Worm (Caenorhabditis elegans): ENCODE data around the gene ooc-3.

The ooc-3 gene

ce11 chrII:11453025-11453424 lies 42.1 kb downstream of the ooc-3 start, which contains the start of gene rsp-1 (continued):
- peak; percentile 3 to 79 for TF ChIP-seq hif-1 (tag; optimal IDR thresholded peaks at IDR 0.05)
- peak; percentile 93 for TF ChIP-seq nhr-6 (tag; optimal IDR thresholded peaks at IDR 0.05)
- TF ChIP-seq hlh-30 (tag; optimal IDR thresholded peaks at IDR 0.05; ENCODE audit: insufficient read depth), result peak; percentile 85
- peak; percentile 92 for TF ChIP-seq nhr-77 (tag; optimal IDR thresholded peaks at IDR 0.05)
- TF ChIP-seq nhr-11 (tag; optimal IDR thresholded peaks at IDR 0.05), result peak; percentile 77
- peak; percentile 81 for TF ChIP-seq tra-1 (GFP tag; IDR thresholded peaks at IDR 0.05)
- TF ChIP-seq T20F7.1 (GFP tag; optimal IDR thresholded peaks at IDR 0.05), result peak; percentile 90
- TF ChIP-seq spr-1 (tag; optimal IDR thresholded peaks at IDR 0.05), result peak; percentile 80
- peak; percentile 76 for TF ChIP-seq php-3 (GFP tag; IDR thresholded peaks at IDR 0.05)
- no peak for TF ChIP-seq skn-1 (tag; optimal IDR thresholded peaks at IDR 0.05)
- no peak for TF ChIP-seq sdz-12 (GFP tag; optimal IDR thresholded peaks at IDR 0.05)
- peak; percentile 94 for TF ChIP-seq rbr-2 (tag; optimal IDR thresholded peaks at IDR 0.05)
- TF ChIP-seq nhr-102 (tag; optimal IDR thresholded peaks at IDR 0.05), result peak; percentile 87
- peak; percentile 15 to 28 for TF ChIP-seq daf-16 (GFP tag; optimal IDR thresholded peaks at IDR 0.05)
- TF ChIP-seq daf-16 (tag; optimal IDR thresholded peaks at IDR 0.05), result peak; percentile 65
- TF ChIP-seq ZK546.5 (tag; optimal IDR thresholded peaks at IDR 0.05), result no peak
- TF ChIP-seq set-16 (GFP tag; IDR thresholded peaks at IDR 0.05), result 0 out of 2 replicates have a peak, but pooled peaks have one; percentile 7
- TF ChIP-seq nhr-25 (tag; optimal IDR thresholded peaks at IDR 0.05; ENCODE audit: borderline replicate concordance, insufficient read depth), result peak; percentile 75
- peak; percentile 87 for TF ChIP-seq dmd-6 (GFP tag; IDR thresholded peaks at IDR 0.05)
- peak; percentile 72 for TF ChIP-seq jun-1 (tag; optimal IDR thresholded peaks at IDR 0.05)
- no peak for TF ChIP-seq Y5F2A.4 (GFP tag; optimal IDR thresholded peaks at IDR 0.05)
- peak; percentile 80 for TF ChIP-seq lin-1 (GFP tag; IDR thresholded peaks at IDR 0.05)
- TF ChIP-seq ceh-20 (GFP tag; IDR thresholded peaks at IDR 0.05), result peak; percentile 76
- TF ChIP-seq dve-1 (tag; optimal IDR thresholded peaks at IDR 0.05; ENCODE audit: insufficient read depth), result peak; percentile 97
- TF ChIP-seq snpc-1.2 (GFP tag; IDR thresholded peaks at IDR 0.05), result peak; percentile 53; the same call in 1 of the 2 replicates
- TF ChIP-seq mxl-3 (GFP tag; optimal IDR thresholded peaks at IDR 0.05), result peak; percentile 78
- peak; percentile 44 for TF ChIP-seq unc-130 (GFP tag; optimal IDR thresholded peaks at IDR 0.05)
- TF ChIP-seq dmd-9 (GFP tag; IDR thresholded peaks at IDR 0.05), result peak; percentile 83
- no peak for TF ChIP-seq nhr-111 (GFP tag; optimal IDR thresholded peaks at IDR 0.05)
- TF ChIP-seq arid-1 (GFP tag; conservative IDR thresholded peaks at IDR 0.05), result peak; percentile 88
- peak; percentile 64; the same call in 1 of the 2 replicates for TF ChIP-seq lin-29 (GFP tag; IDR thresholded peaks at IDR 0.05)
- TF ChIP-seq nhr-10 (tag; optimal IDR thresholded peaks at IDR 0.05), result no peak
- TF ChIP-seq mes-2 (tag; optimal IDR thresholded peaks at IDR 0.05; ENCODE audit: poor library complexity, severe bottlenecking), result peak; percentile 95
- TF ChIP-seq unc-62 (GFP tag; optimal IDR thresholded peaks at IDR 0.05 in 1 of 2), result peak in 1 of 2 experiments; percentile 99
- TF ChIP-seq unc-62 (tag; optimal IDR thresholded peaks at IDR 0.05), result no peak
- TF ChIP-seq lin-13 (GFP tag; optimal IDR thresholded peaks at IDR 0.05), result peak; percentile 93
- peak; percentile 73; the same call in 1 of the 2 replicates for TF ChIP-seq egl-43 (GFP tag; IDR thresholded peaks at IDR 0.05)
- no peak for TF ChIP-seq ceh-32 (tag; optimal IDR thresholded peaks at IDR 0.05; ENCODE audit: poor library complexity)
- peak; percentile 86 for TF ChIP-seq dpl-1 (GFP tag; optimal IDR thresholded peaks at IDR 0.05)
- TF ChIP-seq nhr-42 (GFP tag; IDR thresholded peaks at IDR 0.05), result peak; percentile 89
- peak; percentile 90 for TF ChIP-seq hmg-1.1 (GFP tag; IDR thresholded peaks at IDR 0.05)
- peak; percentile 75; the same call in 1 of the 2 replicates for TF ChIP-seq madf-9 (GFP tag; conservative IDR thresholded peaks at IDR 0.05)
- peak; percentile 79 for TF ChIP-seq nhr-28 (tag; optimal IDR thresholded peaks at IDR 0.05)
- no peak for TF ChIP-seq nhr-76 (tag; optimal IDR thresholded peaks at IDR 0.05)
- no peak for TF ChIP-seq D1046.2 (GFP tag; IDR thresholded peaks at IDR 0.05)
- TF ChIP-seq aha-1 (tag), result peak; percentile 96
- TF ChIP-seq spr-3 (GFP tag; optimal IDR thresholded peaks at IDR 0.05), result peak; percentile 49
- peak; percentile 46; the same call in 1 of the 2 replicates for TF ChIP-seq pha-4 (GFP tag; IDR thresholded peaks at IDR 0.05)
- TF ChIP-seq pha-4 (tag; optimal IDR thresholded peaks at IDR 0.05), result peak; percentile 33
- no peak for TF ChIP-seq daf-12 (tag; optimal IDR thresholded peaks at IDR 0.05)
- TF ChIP-seq lin-38 (GFP tag; IDR thresholded peaks at IDR 0.05), result peak; percentile 89

Data from whole organism, L4 larva.